Worm (Caenorhabditis elegans) whole organism, L2 larva: ENCODE measurements around the gene cld-1.

Experiments
- F13H6.1 ChIP-seq: sonication (generic microtip); optimal IDR thresholded peaks from 2 replicates; lab custom pipeline; 2016; ENCODE audit warnings: missing genetic modification characterization, missing compliant biosample characterization
- ZK546.5 ChIP-seq: sonication (generic microtip); optimal IDR thresholded peaks from 2 replicates; lab custom pipeline; 2017; ENCODE audit warnings: missing biosample characterization, missing genetic modification characterization
- aly-2 ChIP-seq: fragments of 150-350 bp; optimal IDR thresholded peaks from 2 replicates; lab custom pipeline; 2014; ENCODE audit warnings: missing biosample characterization, missing genetic modification characterization
- fos-1 ChIP-seq: fragments of 150-350 bp; optimal IDR thresholded peaks from 2 replicates; lab custom pipeline; 2014; ENCODE audit warnings: missing biosample characterization, missing genetic modification characterization
- gmeb-1 ChIP-seq: fragments of 150-350 bp; optimal IDR thresholded peaks from 2 replicates; lab custom pipeline; 2014; ENCODE audit warnings: missing biosample characterization, missing genetic modification characterization
- sma-9 ChIP-seq, 2 experiments: fragments of 150-350 bp in 1 of 2; sonication (generic microtip) in 1 of 2; optimal IDR thresholded peaks; 2 replicates each; lab custom pipeline; 2014 to 2016; ENCODE audit warnings: missing genetic modification characterization in 2 of 2, mild to moderate bottlenecking in 1 of 2, missing biosample characterization in 1 of 2, missing compliant biosample characterization in 1 of 2, missing genetic modification reagents in 1 of 2, moderate library complexity in 1 of 2
- zag-1 ChIP-seq: fragments of 150-350 bp; optimal IDR thresholded peaks from 2 replicates; lab custom pipeline; 2014; ENCODE audit warnings: missing biosample characterization, missing genetic modification characterization
- ztf-1 ChIP-seq: fragments of 200-800 bp; sonication (Bioruptor generic); conservative IDR thresholded peaks from 2 replicates; pipeline ENCODE4 v1.3.6; 2022; ENCODE audit warnings: missing genetic modification characterization, missing compliant biosample characterization
- ztf-4 ChIP-seq: fragments of 150-350 bp; optimal IDR thresholded peaks from 2 replicates; lab custom pipeline; 2014; ENCODE audit warnings: missing biosample characterization, missing genetic modification characterization

Gene cld-1

ce11 chrIV:12891080-12891479 lies 45.0 kb downstream of the cld-1 start:
- TF ChIP-seq sma-9 (GFP tag; optimal IDR thresholded peaks at IDR 0.05; lab: Kevin White, UChicago) = peak; percentile 89
- TF ChIP-seq sma-9 (tag; optimal IDR thresholded peaks at IDR 0.05; lab: Kevin White, UChicago) = no peak
- no peak for TF ChIP-seq F13H6.1
- TF ChIP-seq fos-1 = peak; percentile 45

ce11 chrIV:12890445-12890844 lies 45.6 kb downstream of the cld-1 start, which contains the start of gene K08D8.6:
TSS of gene K08D8.6 (minus strand) at chrIV:12890508.
- TF ChIP-seq ztf-4 (tag; lab: Kevin White, UChicago) (no peak), fos-1 (peak; percentile 96), zag-1 (no peak), gmeb-1 (tag; lab: Kevin White, UChicago) (peak; percentile 15), ztf-1 (GFP tag; lab: Robert Waterston, UW) (no peak), sma-9 (GFP tag; optimal IDR thresholded peaks at IDR 0.05; lab: Kevin White, UChicago) (peak; percentile 70), sma-9 (tag; optimal IDR thresholded peaks at IDR 0.05; lab: Kevin White, UChicago) (no peak)

ce11 chrIV:12886012-12886411 lies 50.1 kb downstream of the cld-1 start:
- TF ChIP-seq ZK546.5 (tag; lab: Kevin White, UChicago) (no peak), fos-1 (peak; percentile 67), aly-2 (no peak)
